Fruit fly (Drosophila melanogaster): ENCODE measurements around the gene Loxl1.

DNA sequence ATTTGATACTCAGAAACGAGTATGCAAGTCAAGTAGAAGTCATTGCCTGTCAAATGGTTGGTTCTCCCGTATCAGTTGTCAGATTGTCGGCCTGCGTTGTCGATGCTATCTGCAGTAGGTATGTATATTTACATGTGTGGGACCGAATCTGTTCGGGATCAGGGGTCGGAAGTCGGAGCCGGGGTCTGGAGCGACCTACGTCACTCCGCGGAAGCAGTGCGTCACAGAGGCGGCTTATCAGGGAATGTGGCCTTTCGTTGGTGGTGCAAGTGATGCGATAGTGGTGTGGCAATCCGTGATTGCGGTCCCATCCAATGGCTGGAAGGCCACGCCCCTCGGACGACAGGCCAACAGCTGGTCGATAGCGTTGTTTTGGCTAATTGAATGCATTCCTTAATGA, 24.1 kb downstream of the Loxl1 start:
- TF ChIP-seq hbn (GFP tag; IDR thresholded peaks at IDR 0.05; ENCODE audit: partially characterized antibody): no peak
- TF ChIP-seq CG3995 (GFP tag; optimal IDR thresholded peaks at IDR 0.05): no peak
- no peak for TF ChIP-seq chif (GFP tag; optimal IDR thresholded peaks at IDR 0.05)
- TF ChIP-seq peb (GFP tag; IDR thresholded peaks at IDR 0.05): no peak
- TF ChIP-seq CG4282 (GFP tag; optimal IDR thresholded peaks at IDR 0.05): no peak
- no peak for TF ChIP-seq Ada2b (GFP tag; IDR thresholded peaks at IDR 0.05)
- TF ChIP-seq Atf-2 (GFP tag; optimal IDR thresholded peaks at IDR 0.05): no peak
- TF ChIP-seq CG10209 (GFP tag; optimal IDR thresholded peaks at IDR 0.05): no peak
- TF ChIP-seq CG9876 (GFP tag; optimal IDR thresholded peaks at IDR 0.05): no peak
- no peak for TF ChIP-seq zf30C (GFP tag; optimal IDR thresholded peaks at IDR 0.05)
- TF ChIP-seq H15 (GFP tag; IDR thresholded peaks at IDR 0.05): no peak
- no peak for TF ChIP-seq odd (GFP tag; optimal IDR thresholded peaks at IDR 0.05)
